Fruit fly (Drosophila melanogaster) whole organism, wandering third instar larva: ENCODE data around the gene CG31674.

Source experiments
- CG32264 ChIP-seq: fragments of 200-800 bp; sonication (Bioruptor generic); optimal IDR thresholded peaks from 2 replicates; lab custom pipeline; 2016; ENCODE audit warnings: missing biosample characterization, missing genetic modification characterization
- CG9705 ChIP-seq: fragments of 200-800 bp; sonication (Bioruptor generic); optimal IDR thresholded peaks from 2 replicates; lab custom pipeline; 2018; ENCODE audit warnings: missing biosample characterization, mild to moderate bottlenecking, missing genetic modification characterization
- CrebA ChIP-seq: fragments of 200-800 bp; sonication (Bioruptor generic); optimal IDR thresholded peaks from 2 replicates; lab custom pipeline; 2016; ENCODE audit warnings: missing biosample characterization, mild to moderate bottlenecking, missing genetic modification characterization, borderline replicate concordance
- Dfd ChIP-seq: fragments of >200 bp; optimal IDR thresholded peaks from 2 replicates; lab custom pipeline; 2017; ENCODE audit warnings: missing biosample characterization, missing genetic modification characterization
- GATAd ChIP-seq: sonication (Bioruptor generic); optimal IDR thresholded peaks from 2 replicates; lab custom pipeline; 2016; ENCODE audit warnings: missing biosample characterization, missing genetic modification characterization
- HLH106 ChIP-seq: fragments of 200-800 bp; optimal IDR thresholded peaks from 3 replicates; lab custom pipeline; 2019; ENCODE audit warnings: missing biosample characterization, mild to moderate bottlenecking, missing genetic modification characterization, moderate library complexity
- Hnf4 ChIP-seq: fragments of 200-800 bp; sonication (Bioruptor generic); optimal IDR thresholded peaks from 2 replicates; lab custom pipeline; 2016; ENCODE audit warnings: missing biosample characterization, mild to moderate bottlenecking, missing genetic modification characterization
- Hr83 ChIP-seq: fragments of 200-300 bp; sonication (Bioruptor generic); optimal IDR thresholded peaks from 2 replicates; lab custom pipeline; 2016; ENCODE audit warnings: missing biosample characterization, mild to moderate bottlenecking, missing genetic modification characterization, moderate library complexity; ENCODE audit not compliant: poor library complexity, severe bottlenecking
- Jra ChIP-seq: sonication (Bioruptor generic); optimal IDR thresholded peaks from 2 replicates; lab custom pipeline; 2016; ENCODE audit warnings: missing biosample characterization, missing genetic modification characterization
- Mio ChIP-seq: sonication (Bioruptor generic); optimal IDR thresholded peaks from 2 replicates; lab custom pipeline; 2016; ENCODE audit warnings: missing biosample characterization, missing genetic modification characterization
- Myc ChIP-seq: fragments of >200 bp; optimal IDR thresholded peaks from 2 replicates; lab custom pipeline; 2017
- N ChIP-seq: fragments of >200 bp; optimal IDR thresholded peaks from 2 replicates; lab custom pipeline; 2018; ENCODE audit warnings: missing biosample characterization, missing external identifiers, missing genetic modification characterization
- OdsH ChIP-seq: fragments of 200-800 bp; sonication (Bioruptor generic); optimal IDR thresholded peaks from 2 replicates; lab custom pipeline; 2016; ENCODE audit warnings: missing biosample characterization, mild to moderate bottlenecking, missing genetic modification characterization
- Rel ChIP-seq, 2 experiments: fragments of 200-800 bp; sonication (Bioruptor generic) in 1 of 2; optimal IDR thresholded peaks; 2 replicates in 1 of 2; 3 replicates in 1 of 2; lab custom pipeline; 2016 to 2019; ENCODE audit warnings: mild to moderate bottlenecking in 2 of 2, missing biosample characterization in 2 of 2, missing genetic modification characterization in 2 of 2, moderate library complexity in 1 of 2
- Sp1 ChIP-seq: fragments of 200-800 bp; sonication (Bioruptor generic); optimal IDR thresholded peaks from 3 replicates; lab custom pipeline; 2019; ENCODE audit warnings: missing biosample characterization, mild to moderate bottlenecking, missing genetic modification characterization, moderate library complexity
- br ChIP-seq: fragments of 200-800 bp; sonication (Bioruptor generic); optimal IDR thresholded peaks from 2 replicates; lab custom pipeline; 2016; ENCODE audit warnings: missing biosample characterization, missing genetic modification characterization
- brk ChIP-seq: fragments of 200-800 bp; sonication (Bioruptor generic); optimal IDR thresholded peaks from 2 replicates; lab custom pipeline; 2016; ENCODE audit warnings: missing biosample characterization, mild to moderate bottlenecking, missing genetic modification characterization
- dl ChIP-seq, 2 experiments: fragments of 175-275, 200-275 bp in 1 of 2; fragments of 200-275 bp in 1 of 2; sonication (Bioruptor generic); optimal IDR thresholded peaks; lab custom pipeline; 2018; ENCODE audit warnings: mild to moderate bottlenecking in 2 of 2, missing biosample characterization in 2 of 2, missing genetic modification characterization in 2 of 2, moderate library complexity in 2 of 2; ENCODE audit not compliant: partially characterized antibody in 2 of 2, insufficient read depth in 1 of 2
- dmrt93B ChIP-seq: fragments of 200-800 bp; sonication (Bioruptor generic); optimal IDR thresholded peaks from 2 replicates; lab custom pipeline; 2018; ENCODE audit warnings: missing biosample characterization, mild to moderate bottlenecking, missing genetic modification characterization
- dsf ChIP-seq: sonication (Bioruptor generic); optimal IDR thresholded peaks from 2 replicates; lab custom pipeline; 2016; ENCODE audit warnings: missing biosample characterization, missing genetic modification characterization, borderline replicate concordance
- ey ChIP-seq: fragments of 200-800 bp; sonication (Bioruptor generic); optimal IDR thresholded peaks from 2 replicates; lab custom pipeline; 2016; ENCODE audit warnings: missing biosample characterization, missing genetic modification characterization
- foxo ChIP-seq, 2 experiments: fragments of 200-800 bp; sonication (Bioruptor generic); optimal IDR thresholded peaks; 2 replicates in 1 of 2; 3 replicates in 1 of 2; lab custom pipeline; 2016 to 2017; ENCODE audit warnings: missing biosample characterization in 2 of 2, missing genetic modification characterization in 2 of 2
- fru ChIP-seq: fragments of 200-800 bp; sonication (Bioruptor generic); optimal IDR thresholded peaks from 3 replicates; lab custom pipeline; 2016; ENCODE audit warnings: missing biosample characterization, mild to moderate bottlenecking, missing genetic modification characterization
- h ChIP-seq: fragments of 200-800 bp; sonication (Bioruptor generic); optimal IDR thresholded peaks from 3 replicates; lab custom pipeline; 2016; ENCODE audit warnings: missing biosample characterization, mild to moderate bottlenecking, missing genetic modification characterization
- jim ChIP-seq: fragments of 175-275, 200-325 bp; sonication (Bioruptor generic); optimal IDR thresholded peaks from 2 replicates; lab custom pipeline; 2016; ENCODE audit warnings: missing biosample characterization, mild to moderate bottlenecking, missing genetic modification characterization
- pan ChIP-seq: fragments of >200 bp; optimal IDR thresholded peaks from 2 replicates; lab custom pipeline; 2017
- psq ChIP-seq: fragments of 200-800 bp; sonication (Bioruptor generic); optimal IDR thresholded peaks from 3 replicates; lab custom pipeline; 2017; ENCODE audit warnings: missing biosample characterization, mild to moderate bottlenecking, missing genetic modification characterization, moderate library complexity
- rgr ChIP-seq: fragments of 200-800 bp; sonication (Bioruptor generic); optimal IDR thresholded peaks from 3 replicates; lab custom pipeline; 2016; ENCODE audit warnings: missing biosample characterization, mild to moderate bottlenecking, missing genetic modification characterization
- sage ChIP-seq: fragments of 200-800 bp; sonication (Bioruptor generic); optimal IDR thresholded peaks from 2 replicates; lab custom pipeline; 2016; ENCODE audit warnings: missing biosample characterization, mild to moderate bottlenecking, missing genetic modification characterization
- sv ChIP-seq: fragments of 200-800 bp; sonication (Bioruptor generic); optimal IDR thresholded peaks from 3 replicates; lab custom pipeline; 2016; ENCODE audit warnings: missing biosample characterization, missing genetic modification characterization
- tai ChIP-seq: sonication (Bioruptor generic); optimal IDR thresholded peaks from 2 replicates; lab custom pipeline; 2016; ENCODE audit warnings: missing biosample characterization, missing genetic modification characterization
- woc ChIP-seq: sonication (Bioruptor generic); optimal IDR thresholded peaks from 2 replicates; lab custom pipeline; 2016; ENCODE audit warnings: missing biosample characterization, mild to moderate bottlenecking, missing genetic modification characterization

The CG31674 gene

DNA sequence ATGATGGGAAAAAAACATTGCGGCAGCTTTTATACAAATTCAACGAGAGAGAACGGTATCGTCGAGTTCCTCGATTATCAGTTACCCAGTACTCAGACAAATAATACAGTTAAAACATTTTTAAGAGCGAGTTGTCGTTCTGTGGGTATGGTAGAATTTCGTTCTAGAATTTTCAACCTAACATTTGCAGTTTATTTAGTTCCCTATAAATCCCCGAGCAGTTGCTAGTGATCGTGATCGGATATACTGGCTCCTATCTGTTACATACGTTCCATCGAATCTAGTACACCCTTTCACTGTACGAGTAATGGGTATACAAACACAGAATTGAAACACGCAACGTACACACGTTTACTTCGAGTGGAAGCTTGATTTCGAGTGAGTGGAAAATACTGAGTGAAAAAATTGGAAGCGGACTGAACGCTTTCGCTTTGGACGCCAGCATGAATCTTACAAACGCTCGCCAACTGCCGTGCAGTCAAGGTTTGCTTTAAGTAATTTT is 33.8 kb downstream of the CG31674 start, which contains the start of gene CG9338:
CG9338 (plus strand) TSS at position 452 of the 502 bp plus-strand sequence.
- TF ChIP-seq Dfd (GFP tag; lab: Kevin White, UChicago) = no peak
- peak; percentile 89 for TF ChIP-seq CG9705 (GFP tag; lab: Kevin White, UChicago)
- TF ChIP-seq sv (GFP tag; lab: Kevin White, UChicago) = peak; percentile 72
- TF ChIP-seq CrebA (GFP tag; lab: Kevin White, UChicago) = peak; percentile 47
- TF ChIP-seq dl (GFP tag; optimal IDR thresholded peaks at IDR 0.05; lab: Kevin White, UChicago; ENCODE audit: insufficient read depth in 1 of 2, partially characterized antibody in 2 of 2) = no peak
- TF ChIP-seq dmrt93B = peak; percentile 90
- TF ChIP-seq tai (GFP tag; lab: Kevin White, UChicago) = peak; percentile 61
- no peak for TF ChIP-seq GATAd (GFP tag; lab: Kevin White, UChicago)
- peak in 1 of 2 experiments; percentile 87 for TF ChIP-seq foxo (GFP tag; optimal IDR thresholded peaks at IDR 0.05; lab: Kevin White, UChicago)
- peak; percentile 83 for TF ChIP-seq ey (GFP tag; lab: Kevin White, UChicago)
- no peak for TF ChIP-seq dsf (GFP tag; lab: Kevin White, UChicago)
- peak; percentile 87 for TF ChIP-seq OdsH
- TF ChIP-seq Jra (GFP tag; lab: Kevin White, UChicago) = peak; percentile 45
- peak; percentile 94 for TF ChIP-seq HLH106 (tag; lab: Kevin White, UChicago)
- TF ChIP-seq CG32264 (GFP tag; lab: Kevin White, UChicago) = peak; percentile 36
- peak; percentile 88 for TF ChIP-seq pan (lab: Kevin White, UChicago)
- peak; percentile 68 for TF ChIP-seq psq (GFP tag; lab: Kevin White, UChicago)
- no peak for TF ChIP-seq Rel (GFP tag; optimal IDR thresholded peaks at IDR 0.05; lab: Kevin White, UChicago)
- peak; percentile 66 for TF ChIP-seq Rel (tag; optimal IDR thresholded peaks at IDR 0.05; lab: Kevin White, UChicago)
- TF ChIP-seq br (GFP tag; lab: Kevin White, UChicago) = peak; percentile 88
- peak; percentile 90 for TF ChIP-seq h (GFP tag; lab: Kevin White, UChicago)
- no peak for TF ChIP-seq N (GFP tag; lab: Kevin White, UChicago)
- peak; percentile 76 for TF ChIP-seq Sp1 (GFP tag; lab: Kevin White, UChicago)
- TF ChIP-seq sage (GFP tag; lab: Kevin White, UChicago) = no peak
- peak; percentile 95 for TF ChIP-seq woc (GFP tag; lab: Kevin White, UChicago)
- peak; percentile 86 for TF ChIP-seq rgr (GFP tag; lab: Kevin White, UChicago)
- TF ChIP-seq Myc (lab: Kevin White, UChicago) = no peak
- peak; percentile 88 for TF ChIP-seq fru (GFP tag; lab: Kevin White, UChicago)
- peak; percentile 37 for TF ChIP-seq Hnf4 (GFP tag; lab: Kevin White, UChicago)

DNA sequence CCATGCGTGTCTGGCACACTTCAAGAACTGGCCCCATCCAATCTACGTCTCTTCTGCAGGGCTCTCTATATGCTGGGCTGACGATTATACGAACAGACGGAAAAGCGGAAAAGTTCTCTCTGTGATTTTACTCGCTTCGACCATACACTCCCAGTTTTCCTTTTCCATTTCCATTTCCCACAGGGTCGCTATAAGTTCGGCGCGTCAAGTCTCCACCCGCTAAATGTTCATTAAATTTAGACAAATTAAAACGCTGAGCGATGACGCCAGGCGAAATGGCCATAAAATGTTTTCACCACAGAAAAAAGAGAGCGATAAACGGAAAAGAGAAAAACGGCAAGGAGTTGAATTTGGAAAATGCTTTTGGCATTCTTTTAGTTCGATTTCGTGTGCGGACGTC is 36.3 kb downstream of the CG31674 start, which contains the start of gene CG31675:
CG31675 (plus strand) TSS at position 375 of the 400 bp plus-strand sequence.
- no peak for TF ChIP-seq OdsH
- TF ChIP-seq Sp1 (GFP tag; lab: Kevin White, UChicago) = no peak
- TF ChIP-seq Hnf4 (GFP tag; lab: Kevin White, UChicago) = no peak
- TF ChIP-seq foxo (GFP tag; optimal IDR thresholded peaks at IDR 0.05; lab: Kevin White, UChicago) = no peak
- TF ChIP-seq Hr83 (GFP tag; lab: Kevin White, UChicago) = no peak
- TF ChIP-seq dmrt93B = no peak
- TF ChIP-seq jim (GFP tag; lab: Kevin White, UChicago) = no peak
- no peak for TF ChIP-seq psq (GFP tag; lab: Kevin White, UChicago)
- TF ChIP-seq N (GFP tag; lab: Kevin White, UChicago) = no peak
- no peak for TF ChIP-seq brk
- TF ChIP-seq sv (GFP tag; lab: Kevin White, UChicago) = no peak
- no peak for TF ChIP-seq Mio
- no peak for TF ChIP-seq CG32264 (GFP tag; lab: Kevin White, UChicago)
- no peak for TF ChIP-seq Rel (GFP tag; optimal IDR thresholded peaks at IDR 0.05; lab: Kevin White, UChicago)
- TF ChIP-seq Rel (tag; optimal IDR thresholded peaks at IDR 0.05; lab: Kevin White, UChicago) = no peak
- TF ChIP-seq tai (GFP tag; lab: Kevin White, UChicago) = no peak
- no peak for TF ChIP-seq Dfd (GFP tag; lab: Kevin White, UChicago)
- no peak for TF ChIP-seq pan (lab: Kevin White, UChicago)
- TF ChIP-seq, all 38 proteins: peak for 0

DNA sequence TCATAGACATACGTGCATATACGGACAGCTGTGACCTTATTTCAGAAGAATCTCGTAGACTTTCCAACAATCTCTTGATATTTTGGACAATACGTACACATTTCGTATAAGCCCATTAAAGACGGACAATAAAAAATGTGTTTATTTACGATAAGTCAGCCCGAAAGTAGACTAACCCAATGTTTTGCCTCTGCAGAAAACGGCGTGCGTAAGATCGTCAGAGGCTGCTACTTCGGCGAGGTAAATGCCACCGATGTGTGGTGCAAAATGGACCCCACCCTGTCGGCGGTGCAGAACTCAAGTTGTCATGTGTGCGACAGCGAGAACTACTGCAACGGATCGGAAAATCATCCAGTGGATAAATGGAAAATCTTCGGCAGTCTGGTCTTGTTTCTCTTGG is 37.9 kb downstream of the CG31674 start:
- TF ChIP-seq Myc (lab: Kevin White, UChicago) (peak; percentile 30), h (GFP tag; lab: Kevin White, UChicago) (no peak)
